Fruit fly (Drosophila melanogaster) whole organism: Measurements from ENCODE around the gene koko.

Experiments
- CG8478 ChIP-seq: fragments of >200 bp; optimal IDR thresholded peaks from 2 replicates; lab custom pipeline; 2018; ENCODE audit warnings: inconsistent platforms
- pan ChIP-seq: fragments of >200 bp; optimal IDR thresholded peaks from 2 replicates; lab custom pipeline; 2017
- psq ChIP-seq: fragments of >200 bp; optimal IDR thresholded peaks from 2 replicates; lab custom pipeline; 2017
- usp ChIP-seq: fragments of >200 bp; optimal IDR thresholded peaks from 2 replicates; lab custom pipeline; 2017; ENCODE audit warnings: missing biosample characterization, missing genetic modification characterization, mixed read lengths

dm6 chr3R:18396801-18397604, 5.8 kb upstream of the koko start, which contains the start of gene Vti1b:
- no peak for TF ChIP-seq CG8478
- no peak for TF ChIP-seq pan (lab: Kevin White, UChicago)
- TF ChIP-seq psq (lab: Kevin White, UChicago), result no peak
- no peak for TF ChIP-seq usp (GFP tag; lab: Kevin White, UChicago)
